Worm (Caenorhabditis elegans) whole organism, L1 larva: Measurements from ENCODE around the gene F23H12.7.

Experiments used
- ceh-8 ChIP-seq: fragments of 200-800 bp; sonication (Bioruptor generic); optimal IDR thresholded peaks from 2 replicates; lab custom pipeline; 2018; ENCODE audit warnings: mild to moderate bottlenecking, missing genetic modification characterization, moderate library complexity, missing compliant biosample characterization
- ceh-90 ChIP-seq: sonication (generic microtip); optimal IDR thresholded peaks from 2 replicates; lab custom pipeline; 2016; ENCODE audit warnings: missing genetic modification characterization, missing compliant biosample characterization
- lin-13 ChIP-seq: fragments of 150-350 bp; optimal IDR thresholded peaks from 2 replicates; lab custom pipeline; 2014; ENCODE audit warnings: missing biosample characterization, missing genetic modification reagents, missing genetic modification characterization
- nhr-11 ChIP-seq: fragments of 150-350 bp; optimal IDR thresholded peaks from 2 replicates; lab custom pipeline; 2014; ENCODE audit warnings: missing biosample characterization, missing genetic modification characterization
- pax-3 ChIP-seq: fragments of 200-800 bp; sonication (Bioruptor generic); optimal IDR thresholded peaks from 2 replicates; lab custom pipeline; 2018; ENCODE audit warnings: mild to moderate bottlenecking, missing genetic modification characterization, moderate library complexity, missing compliant biosample characterization
- skn-1 ChIP-seq: fragments of 150-350 bp; optimal IDR thresholded peaks from 2 replicates; lab custom pipeline; 2014; ENCODE audit warnings: missing biosample characterization, missing genetic modification characterization
- unc-62 ChIP-seq: fragments of 150-350 bp; optimal IDR thresholded peaks from 2 replicates; lab custom pipeline; 2014; ENCODE audit warnings: missing biosample characterization, missing genetic modification reagents, missing genetic modification characterization

DNA sequence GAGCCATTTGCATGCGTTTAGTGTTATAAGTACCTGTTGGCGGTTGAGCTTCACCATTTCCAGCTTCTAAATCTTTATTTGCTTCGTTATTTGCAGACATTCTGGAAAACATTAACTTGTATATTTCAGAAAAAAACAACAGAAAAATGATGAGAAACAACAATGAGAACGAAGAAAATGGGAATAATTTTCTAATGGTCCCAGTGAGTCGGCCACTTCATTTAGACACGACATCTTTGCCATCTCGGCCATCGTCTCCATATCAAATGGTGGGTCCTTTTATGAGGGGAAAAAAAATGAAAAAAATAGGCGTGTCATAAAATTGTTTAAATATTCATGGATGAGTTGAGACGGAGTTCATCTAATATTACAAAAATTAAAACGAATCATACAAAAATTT, 25.7 kb upstream of the F23H12.7 start, which contains the start of gene snb-2:
- TF ChIP-seq pax-3 (no peak), skn-1 (tag; lab: Kevin White, UChicago) (no peak), unc-62 (no peak), lin-13 (GFP tag; lab: Kevin White, UChicago) (no peak), ceh-8 (no peak), nhr-11 (tag; lab: Kevin White, UChicago) (no peak), ceh-90 (no peak)
